Worm (Caenorhabditis elegans): Measurements from ENCODE around the gene srh-170.

Gene srh-170

DNA sequence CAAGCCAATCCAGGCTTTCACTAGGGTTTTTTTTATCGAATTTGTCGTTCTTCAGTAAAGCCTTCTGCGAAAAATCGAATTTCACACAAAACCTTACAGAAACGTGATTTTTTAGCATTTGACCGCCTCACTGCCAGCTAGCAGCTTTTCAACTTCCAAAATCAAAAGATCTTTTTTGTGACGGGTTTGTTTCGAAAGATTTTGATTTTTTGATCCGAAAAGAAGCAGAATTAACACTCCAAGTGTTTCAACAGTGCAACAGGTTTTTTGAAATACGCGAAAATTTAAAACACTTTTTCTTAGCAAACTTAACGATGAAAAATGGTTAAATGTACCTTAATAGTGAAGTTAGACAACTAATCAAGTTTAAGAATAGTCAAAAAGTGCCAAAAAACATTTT is 47.3 kb downstream of the srh-170 start, which contains the start of gene clec-229 (continued):
- no peak for TF ChIP-seq gmeb-2 (tag; optimal IDR thresholded peaks at IDR 0.05)

DNA sequence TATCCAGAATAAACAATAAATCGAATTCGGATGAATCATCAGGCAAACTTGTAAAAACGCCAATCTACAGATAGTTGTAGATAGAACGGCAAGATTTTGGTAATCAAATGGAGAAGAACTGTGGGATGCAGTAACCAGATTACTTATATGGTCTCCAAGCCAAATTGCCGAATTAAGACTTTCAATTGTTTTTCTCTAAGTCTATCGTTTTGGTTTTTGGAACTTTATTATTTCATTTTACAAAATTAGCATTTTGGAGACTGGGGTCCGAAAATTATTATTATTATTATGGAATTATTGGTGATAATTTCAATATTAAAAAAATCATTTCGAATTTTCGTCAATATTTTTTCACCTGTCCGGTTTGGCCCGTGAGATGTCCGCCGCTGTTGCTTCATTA is 49.3 kb downstream of the srh-170 start, which contains the start of gene clec-228:
Gene clec-228 (minus strand): TSS at position 101 of the 400 bp plus-strand sequence.
- no peak for TF ChIP-seq ceh-19 (GFP tag; optimal IDR thresholded peaks at IDR 0.05)
- no peak for TF ChIP-seq T23F11.4 (GFP tag; optimal IDR thresholded peaks at IDR 0.05)
- no peak for TF ChIP-seq dmd-4 (tag; optimal IDR thresholded peaks at IDR 0.05; ENCODE audit: borderline replicate concordance)
- no peak for TF ChIP-seq pat-9 (tag; optimal IDR thresholded peaks at IDR 0.05)
- no peak for TF ChIP-seq hlh-13 (GFP tag; optimal IDR thresholded peaks at IDR 0.05)
- no peak for TF ChIP-seq hlh-8 (tag; optimal IDR thresholded peaks at IDR 0.05)
- TF ChIP-seq unc-3 (GFP tag; conservative IDR thresholded peaks at IDR 0.05) = no peak
- no peak for TF ChIP-seq unc-3 (tag; optimal IDR thresholded peaks at IDR 0.05)
- TF ChIP-seq gmeb-2 (tag; optimal IDR thresholded peaks at IDR 0.05) = no peak
- no peak for TF ChIP-seq ceh-22 (tag; optimal IDR thresholded peaks at IDR 0.05)
- no peak for TF ChIP-seq hlh-30 (tag; optimal IDR thresholded peaks at IDR 0.05; ENCODE audit: insufficient read depth)
- no peak for TF ChIP-seq Y22D7AL.16 (tag; optimal IDR thresholded peaks at IDR 0.05)
- no peak for TF ChIP-seq C08G9.2 (tag; optimal IDR thresholded peaks at IDR 0.05)
- TF ChIP-seq ztf-16 (tag; optimal IDR thresholded peaks at IDR 0.05) = no peak
- no peak for TF ChIP-seq ceh-48 (tag; optimal IDR thresholded peaks at IDR 0.05)
- TF ChIP-seq madf-2 (tag; optimal IDR thresholded peaks at IDR 0.05) = no peak
- no peak for TF ChIP-seq sdc-2 (tag; optimal IDR thresholded peaks at IDR 0.05)
- no peak for TF ChIP-seq syd-9 (tag; optimal IDR thresholded peaks at IDR 0.05)

DNA sequence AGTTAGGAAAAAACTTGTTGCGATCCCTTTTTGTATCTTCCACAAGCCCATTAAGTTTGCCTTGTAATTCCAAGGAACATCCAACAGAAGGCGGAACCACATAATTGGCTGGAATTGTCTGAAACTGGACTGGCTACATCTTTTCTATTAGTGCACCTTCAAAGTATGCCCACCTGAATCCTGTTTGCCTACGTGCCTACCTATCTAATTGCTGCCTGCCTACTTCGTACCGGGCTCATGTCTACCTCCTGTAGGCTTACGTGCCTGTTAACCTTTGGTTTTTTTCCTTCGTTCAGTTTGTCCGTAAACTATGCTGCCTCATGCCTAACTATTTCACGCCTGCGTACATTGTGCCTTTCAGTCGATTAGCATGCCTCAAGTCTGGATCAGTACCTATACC is 51.3 kb downstream of the srh-170 start, which contains the start of gene wrt-7:
Gene wrt-7 (minus strand): TSS at position 101 of the 400 bp plus-strand sequence.
- TF ChIP-seq ahr-1 (tag; optimal IDR thresholded peaks at IDR 0.05) (no peak), zip-5 (tag; optimal IDR thresholded peaks at IDR 0.05) (no peak), ceh-30 (tag; optimal IDR thresholded peaks at IDR 0.05) (no peak), ttx-3 (tag; optimal IDR thresholded peaks at IDR 0.05) (no peak), syd-9 (tag; optimal IDR thresholded peaks at IDR 0.05) (no peak), nfya-1 (tag; optimal IDR thresholded peaks at IDR 0.05) (no peak), sox-2 (GFP tag; IDR thresholded peaks at IDR 0.05) (no peak), unc-42 (tag; optimal IDR thresholded peaks at IDR 0.05) (no peak), ceh-22 (tag; optimal IDR thresholded peaks at IDR 0.05) (no peak)
